Fruit fly (Drosophila melanogaster): ENCODE data around the gene Pgant4.

Gene Pgant4

dm6 chr2L:3476399-3477056 is 4.1 kb downstream of the Pgant4 start (continued):
- TF ChIP-seq Ravus (GFP tag; IDR thresholded peaks at IDR 0.05) (no peak), Gsc (GFP tag; IDR thresholded peaks at IDR 0.05) (no peak), CG13424 (tag; optimal IDR thresholded peaks at IDR 0.05) (no peak), Sin3A (optimal IDR thresholded peaks at IDR 0.05) (no peak), CkIIα-i1 (GFP tag; IDR thresholded peaks at IDR 0.05) (no peak), CG33557 (GFP tag; optimal IDR thresholded peaks at IDR 0.05) (peak; percentile 45), CG8765 (GFP tag; IDR thresholded peaks at IDR 0.05) (no peak), Drgx (GFP tag; IDR thresholded peaks at IDR 0.05) (no peak), CG8290 (GFP tag; optimal IDR thresholded peaks at IDR 0.05) (no peak), CG8290 (tag; optimal IDR thresholded peaks at IDR 0.05) (peak in 1 of 2 experiments; percentile 7), CG1832 (GFP tag; optimal IDR thresholded peaks at IDR 0.05) (peak; percentile 79), CG13894 (tag; optimal IDR thresholded peaks at IDR 0.05) (peak; percentile 77), HLH4C (GFP tag; IDR thresholded peaks at IDR 0.05; ENCODE audit: partially characterized antibody) (no peak), bigmax (GFP tag; optimal IDR thresholded peaks at IDR 0.05) (no peak), Ptx1 (GFP tag; IDR thresholded peaks at IDR 0.05) (no peak), eyg (GFP tag; optimal IDR thresholded peaks at IDR 0.05) (no peak), TFAM (GFP tag; optimal IDR thresholded peaks at IDR 0.05) (no peak), CG17912 (GFP tag; optimal IDR thresholded peaks at IDR 0.05) (no peak), btn (GFP tag; optimal IDR thresholded peaks at IDR 0.05) (no peak), sug (tag; optimal IDR thresholded peaks at IDR 0.05) (peak; percentile 6), Myb (GFP tag; optimal IDR thresholded peaks at IDR 0.05) (no peak), Xrp1 (GFP tag; IDR thresholded peaks at IDR 0.05) (no peak; the same call in 1 of the 2 replicates), CG10366 (GFP tag; IDR thresholded peaks at IDR 0.05) (no peak), lov (optimal IDR thresholded peaks at IDR 0.05) (no peak), lov (GFP tag; IDR thresholded peaks at IDR 0.05) (0 out of 3 replicates have a peak, but pooled peaks have one; percentile 60), Dad (GFP tag; optimal IDR thresholded peaks at IDR 0.05) (no peak), B-H2 (GFP tag; optimal IDR thresholded peaks at IDR 0.05) (no peak), HLH54F (GFP tag; optimal IDR thresholded peaks at IDR 0.05) (no peak), CG13624 (GFP tag; optimal IDR thresholded peaks at IDR 0.05) (peak; percentile 83), CG7963 (GFP tag; IDR thresholded peaks at IDR 0.05; ENCODE audit: partially characterized antibody) (no peak), CG6791 (GFP tag; IDR thresholded peaks at IDR 0.05; ENCODE audit: partially characterized antibody) (0 out of 3 replicates have a peak, but pooled peaks have one; percentile 22), Doc3 (GFP tag; IDR thresholded peaks at IDR 0.05; ENCODE audit: partially characterized antibody) (no peak), pros (GFP tag; optimal IDR thresholded peaks at IDR 0.05) (peak; percentile 99), CG17328 (GFP tag; IDR thresholded peaks at IDR 0.05) (no peak), croc (GFP tag; conservative IDR thresholded peaks at IDR 0.05) (no peak), sna (GFP tag; IDR thresholded peaks at IDR 0.05; ENCODE audit: partially characterized antibody) (no peak), seq (GFP tag; IDR thresholded peaks at IDR 0.05) (peak; percentile 42; the same call in 1 of the 2 replicates), ewg (GFP tag; optimal IDR thresholded peaks at IDR 0.05) (peak; percentile 81), Deaf1 (tag; optimal IDR thresholded peaks at IDR 0.05) (peak; percentile 68), Trl (optimal IDR thresholded peaks at IDR 0.05) (peak; percentile 34 to 49), Trl (GFP tag; optimal IDR thresholded peaks at IDR 0.05) (no peak), Rx (GFP tag; IDR thresholded peaks at IDR 0.05) (no peak), stc (GFP tag; IDR thresholded peaks at IDR 0.05) (no peak), Nf-YC (tag; optimal IDR thresholded peaks at IDR 0.05) (peak; percentile 44), CG5953 (GFP tag; IDR thresholded peaks at IDR 0.05) (no peak), CG9797 (GFP tag; optimal IDR thresholded peaks at IDR 0.05) (no peak), Opbp (GFP tag; IDR thresholded peaks at IDR 0.05; ENCODE audit: partially characterized antibody) (no peak), dmrt99B (tag; optimal IDR thresholded peaks at IDR 0.05) (no peak), pb (GFP tag; optimal IDR thresholded peaks at IDR 0.05) (no peak), crol (GFP tag; IDR thresholded peaks at IDR 0.05) (peak; percentile 55; the same call in 1 of the 2 replicates), chinmo (GFP tag; IDR thresholded peaks at IDR 0.05; ENCODE audit: partially characterized antibody) (peak; percentile 70; the same call in 1 of the 4 replicates)
